Worm (Caenorhabditis elegans) whole organism, L1 larva: Measurements from ENCODE around the gene Y15E3A.5.

Source experiments
- F16B12.6 ChIP-seq: fragments of 150-350 bp; optimal IDR thresholded peaks from 2 replicates; lab custom pipeline; 2014; ENCODE audit warnings: missing biosample characterization, missing genetic modification characterization
- aha-1 ChIP-seq: fragments of 150-350 bp; optimal IDR thresholded peaks from 2 replicates; lab custom pipeline; 2014; ENCODE audit warnings: missing biosample characterization, missing genetic modification characterization
- aly-2 ChIP-seq: fragments of 150-350 bp; optimal IDR thresholded peaks from 2 replicates; lab custom pipeline; 2014; ENCODE audit warnings: missing biosample characterization, missing genetic modification characterization
- blmp-1 ChIP-seq: fragments of 150-350 bp; optimal IDR thresholded peaks from 2 replicates; lab custom pipeline; 2014; ENCODE audit warnings: missing biosample characterization, missing genetic modification characterization
- ceh-63 ChIP-seq: fragments of 200-800 bp; sonication (Bioruptor generic); optimal IDR thresholded peaks from 2 replicates; lab custom pipeline; 2018; ENCODE audit warnings: mild to moderate bottlenecking, missing genetic modification characterization, missing compliant biosample characterization
- dpl-1 ChIP-seq, 3 experiments: fragments of 150-350 bp in 2 of 3; sonication (generic microtip) in 1 of 3; optimal IDR thresholded peaks; 2 replicates each; lab custom pipeline; 2014 to 2017; ENCODE audit warnings: missing biosample characterization in 3 of 3, missing genetic modification characterization in 3 of 3, missing genetic modification reagents in 3 of 3
- dsc-1 ChIP-seq: sonication (generic microtip); optimal IDR thresholded peaks from 2 replicates; lab custom pipeline; 2016; ENCODE audit warnings: mild to moderate bottlenecking, missing genetic modification characterization, missing compliant biosample characterization
- efl-1 ChIP-seq, 4 experiments: fragments of 150-350 bp; optimal IDR thresholded peaks in 3 of 4; peaks in 1 of 4; 1 replicate in 1 of 4; 2 replicates in 3 of 4; lab custom pipeline; 2014; ENCODE audit warnings: missing biosample characterization in 2 of 4, missing genetic modification characterization in 2 of 4, missing genetic modification reagents in 2 of 4
- egl-13 ChIP-seq: sonication (generic microtip); optimal IDR thresholded peaks from 2 replicates; lab custom pipeline; 2016; ENCODE audit warnings: missing genotype, missing genetic modification reagents, missing genetic modification characterization, missing compliant biosample characterization
- elt-2 ChIP-seq: sonication (generic microtip); optimal IDR thresholded peaks from 2 replicates; lab custom pipeline; 2016; ENCODE audit warnings: missing genetic modification characterization, mild to moderate bottlenecking, inconsistent platforms, missing compliant biosample characterization, missing genetic modification reagents
- ets-5 ChIP-seq: fragments of 200-800 bp; sonication (Bioruptor generic); IDR thresholded peaks from 2 replicates; pipeline ENCODE4 v1.3.6; 2022; ENCODE audit warnings: missing genetic modification characterization, missing compliant biosample characterization
- fkh-10 ChIP-seq: sonication (generic microtip); optimal IDR thresholded peaks from 2 replicates; lab custom pipeline; 2017; ENCODE audit warnings: missing biosample characterization, missing genetic modification reagents, missing genetic modification characterization
- fkh-4 ChIP-seq: sonication (generic microtip); optimal IDR thresholded peaks from 2 replicates; lab custom pipeline; 2016; ENCODE audit warnings: missing compliant biosample characterization, missing genetic modification characterization, borderline replicate concordance
- fkh-8 ChIP-seq: sonication (generic microtip); optimal IDR thresholded peaks from 2 replicates; lab custom pipeline; 2016; ENCODE audit warnings: mild to moderate bottlenecking, missing genetic modification characterization, missing compliant biosample characterization
- fos-1 ChIP-seq: fragments of 150-350 bp; optimal IDR thresholded peaks from 2 replicates; lab custom pipeline; 2014; ENCODE audit warnings: missing biosample characterization, missing genetic modification characterization
- grh-1 ChIP-seq: fragments of 200-800 bp; sonication (Bioruptor generic); IDR thresholded peaks from 2 replicates; pipeline ENCODE4 v1.3.6; 2022; ENCODE audit warnings: missing genetic modification reagents, missing genetic modification characterization, missing compliant biosample characterization
- hlh-17 ChIP-seq: fragments of 200-800 bp; sonication (Bioruptor generic); optimal IDR thresholded peaks from 2 replicates; lab custom pipeline; 2018; ENCODE audit warnings: missing genetic modification characterization, mild to moderate bottlenecking, missing compliant biosample characterization, moderate library complexity, borderline replicate concordance
- isw-1 ChIP-seq: fragments of 200-800 bp; sonication (Bioruptor generic); IDR thresholded peaks from 2 replicates; pipeline ENCODE4 v1.3.6; 2022; ENCODE audit warnings: missing genetic modification characterization, missing compliant biosample characterization
- jun-1 ChIP-seq: fragments of 150-350 bp; optimal IDR thresholded peaks from 2 replicates; lab custom pipeline; 2014; ENCODE audit warnings: missing biosample characterization, missing genetic modification reagents, missing genetic modification characterization
- lin-14 ChIP-seq: fragments of 200-800 bp; sonication (Bioruptor generic); optimal IDR thresholded peaks from 2 replicates; lab custom pipeline; 2018; ENCODE audit warnings: mild to moderate bottlenecking, missing genetic modification characterization, moderate library complexity, missing compliant biosample characterization
- lsy-2 ChIP-seq, 2 experiments: fragments of 150-350 bp; optimal IDR thresholded peaks; 2 replicates each; lab custom pipeline; 2014; ENCODE audit warnings: missing biosample characterization in 2 of 2, missing genetic modification characterization in 2 of 2
- mab-9 ChIP-seq: fragments of 200-800 bp; sonication (Bioruptor generic); IDR thresholded peaks from 2 replicates; pipeline ENCODE4 v1.3.6; 2022; ENCODE audit warnings: missing genetic modification reagents, missing genetic modification characterization, missing compliant biosample characterization
- mdl-1 ChIP-seq, 2 experiments: fragments of 150-350 bp; optimal IDR thresholded peaks; 2 replicates each; lab custom pipeline; 2014 to 2017; ENCODE audit warnings: missing biosample characterization in 2 of 2, missing genetic modification characterization in 2 of 2, inconsistent platforms in 1 of 2
- mep-1 ChIP-seq: fragments of 150-350 bp; optimal IDR thresholded peaks from 2 replicates; lab custom pipeline; 2014; ENCODE audit warnings: missing biosample characterization, missing genetic modification characterization
- nhr-11 ChIP-seq: fragments of 150-350 bp; optimal IDR thresholded peaks from 2 replicates; lab custom pipeline; 2014; ENCODE audit warnings: missing biosample characterization, missing genetic modification characterization
- nhr-12 ChIP-seq: sonication (generic microtip); optimal IDR thresholded peaks from 2 replicates; lab custom pipeline; 2017; ENCODE audit warnings: missing biosample characterization, missing genetic modification characterization
- nhr-20 ChIP-seq: sonication (generic microtip); optimal IDR thresholded peaks from 2 replicates; lab custom pipeline; 2016; ENCODE audit warnings: mild to moderate bottlenecking, missing genetic modification characterization, missing compliant biosample characterization
- nhr-237 ChIP-seq: fragments of 150-350 bp; optimal IDR thresholded peaks from 2 replicates; lab custom pipeline; 2014; ENCODE audit warnings: missing biosample characterization, missing genetic modification characterization
- nhr-47 ChIP-seq: sonication (generic microtip); optimal IDR thresholded peaks from 2 replicates; lab custom pipeline; 2016; ENCODE audit warnings: mild to moderate bottlenecking, missing genetic modification characterization, moderate library complexity, missing compliant biosample characterization
- nhr-71 ChIP-seq: sonication (generic microtip); optimal IDR thresholded peaks from 2 replicates; lab custom pipeline; 2016; ENCODE audit warnings: mild to moderate bottlenecking, missing genetic modification characterization, moderate library complexity, missing compliant biosample characterization
- nhr-76 ChIP-seq: sonication (generic microtip); optimal IDR thresholded peaks from 2 replicates; lab custom pipeline; 2017; ENCODE audit warnings: missing biosample characterization, missing genetic modification characterization
- nhr-84 ChIP-seq: sonication (generic microtip); optimal IDR thresholded peaks from 2 replicates; lab custom pipeline; 2017; ENCODE audit warnings: missing biosample characterization, missing genetic modification characterization
- nhr-90 ChIP-seq: sonication (generic microtip); optimal IDR thresholded peaks from 2 replicates; lab custom pipeline; 2016; ENCODE audit warnings: mild to moderate bottlenecking, missing genetic modification characterization, missing compliant biosample characterization; ENCODE audit not compliant: poor library complexity
- pax-3 ChIP-seq: fragments of 200-800 bp; sonication (Bioruptor generic); optimal IDR thresholded peaks from 2 replicates; lab custom pipeline; 2018; ENCODE audit warnings: mild to moderate bottlenecking, missing genetic modification characterization, moderate library complexity, missing compliant biosample characterization
- pqm-1 ChIP-seq: sonication (generic microtip); optimal IDR thresholded peaks from 3 replicates; lab custom pipeline; 2017; ENCODE audit warnings: missing biosample characterization, missing genetic modification characterization
- snpc-4 ChIP-seq: fragments of 150-350 bp; optimal IDR thresholded peaks from 2 replicates; lab custom pipeline; 2014; ENCODE audit warnings: missing biosample characterization, missing genetic modification characterization
- snu-23 ChIP-seq: sonication (generic microtip); optimal IDR thresholded peaks from 2 replicates; lab custom pipeline; 2016; ENCODE audit warnings: missing genetic modification characterization, missing compliant biosample characterization
- swsn-7 ChIP-seq: sonication (generic microtip); optimal IDR thresholded peaks from 2 replicates; lab custom pipeline; 2016; ENCODE audit warnings: missing genetic modification characterization, missing compliant biosample characterization
- tbx-2 ChIP-seq: sonication (generic microtip); optimal IDR thresholded peaks from 2 replicates; lab custom pipeline; 2016; ENCODE audit warnings: missing genetic modification characterization, missing compliant biosample characterization
- tlp-1 ChIP-seq: fragments of 150-350 bp; optimal IDR thresholded peaks from 2 replicates; lab custom pipeline; 2014; ENCODE audit warnings: missing biosample characterization, missing genetic modification characterization
- unc-130 ChIP-seq: fragments of 150-350 bp; optimal IDR thresholded peaks from 2 replicates; lab custom pipeline; 2017; ENCODE audit warnings: missing biosample characterization, missing genetic modification characterization, inconsistent platforms
- unc-86 ChIP-seq: sonication (generic microtip); optimal IDR thresholded peaks from 2 replicates; lab custom pipeline; 2016; ENCODE audit warnings: missing genetic modification characterization, missing compliant biosample characterization
- unc-98 ChIP-seq: fragments of 200-800 bp; sonication (Bioruptor generic); IDR thresholded peaks from 2 replicates; pipeline ENCODE4 v1.3.6; 2022; ENCODE audit warnings: missing genetic modification characterization, missing compliant biosample characterization
- vab-15 ChIP-seq: sonication (generic microtip); optimal IDR thresholded peaks from 2 replicates; lab custom pipeline; 2017; ENCODE audit warnings: missing genotype, mild to moderate bottlenecking, missing genetic modification characterization, missing compliant biosample characterization
- xbp-1 ChIP-seq: sonication (generic microtip); optimal IDR thresholded peaks from 2 replicates; lab custom pipeline; 2016; ENCODE audit warnings: missing genetic modification characterization, missing compliant biosample characterization
- zip-4 ChIP-seq: fragments of 200-800 bp; sonication (Bioruptor generic); optimal IDR thresholded peaks from 2 replicates; lab custom pipeline; 2018; ENCODE audit warnings: mild to moderate bottlenecking, missing genetic modification characterization, moderate library complexity, missing compliant biosample characterization
- ztf-11 ChIP-seq, 2 experiments: sonication (generic microtip); optimal IDR thresholded peaks; 2 replicates each; lab custom pipeline; 2016 to 2017; ENCODE audit warnings: missing genetic modification characterization in 2 of 2, missing biosample characterization in 1 of 2, missing compliant biosample characterization in 1 of 2
- ztf-4 ChIP-seq: fragments of 150-350 bp; optimal IDR thresholded peaks from 2 replicates; lab custom pipeline; 2014; ENCODE audit warnings: missing biosample characterization, missing genetic modification characterization

Gene Y15E3A.5

ce11 chrX:15355603-15356002 is 15.2 kb downstream of the Y15E3A.5 start (continued):
- TF ChIP-seq blmp-1 (tag; lab: Kevin White, UChicago) (no peak), nhr-71 (tag; lab: Kevin White, UChicago) (peak; percentile 63), nhr-76 (no peak), nhr-12 (tag; lab: Kevin White, UChicago) (no peak), ztf-11 (tag; optimal IDR thresholded peaks at IDR 0.05; lab: Kevin White, UChicago) (no peak), jun-1 (tag; lab: Kevin White, UChicago) (no peak), nhr-84 (no peak), grh-1 (no peak), lin-14 (GFP tag; lab: Kevin White, UChicago) (peak; percentile 70), nhr-47 (peak; percentile 57), dsc-1 (tag; lab: Kevin White, UChicago) (peak; percentile 69), unc-86 (tag; lab: Kevin White, UChicago) (peak; percentile 76), snu-23 (GFP tag; lab: Kevin White, UChicago) (peak; percentile 16), isw-1 (GFP tag; lab: Robert Waterston, UW) (no peak), fos-1 (tag; lab: Kevin White, UChicago) (peak; percentile 17), nhr-11 (no peak), efl-1 (optimal IDR thresholded peaks at IDR 0.05; lab: Kevin White, UChicago) (no peak), efl-1 (GFP tag; optimal IDR thresholded peaks at IDR 0.05 in 1 of 2; lab: Kevin White, UChicago) (no peak), fkh-4 (tag; lab: Kevin White, UChicago) (no peak), ceh-63 (GFP tag; lab: Kevin White, UChicago) (no peak), zip-4 (no peak), pax-3 (tag; lab: Kevin White, UChicago) (no peak), swsn-7 (tag; lab: Kevin White, UChicago) (no peak), unc-98 (no peak), fkh-10 (GFP tag; lab: Kevin White, UChicago) (peak; percentile 33), elt-2 (tag; lab: Kevin White, UChicago) (no peak), ztf-4 (tag; lab: Kevin White, UChicago) (no peak), aha-1 (no peak), lsy-2 (tag; optimal IDR thresholded peaks at IDR 0.05; lab: Kevin White, UChicago) (peak; percentile 17 to 28), ets-5 (no peak), aly-2 (tag; lab: Kevin White, UChicago) (no peak), fkh-8 (tag; lab: Kevin White, UChicago) (peak; percentile 64), dpl-1 (GFP tag; optimal IDR thresholded peaks at IDR 0.05; lab: Kevin White, UChicago) (no peak), nhr-90 (tag; lab: Kevin White, UChicago) (no peak), xbp-1 (tag; lab: Kevin White, UChicago) (no peak), vab-15 (no peak)

- no peak for TF ChIP-seq unc-130 (tag; lab: Kevin White, UChicago)
- peak; percentile 91 for TF ChIP-seq snpc-4
- TF ChIP-seq efl-1 (optimal IDR thresholded peaks at IDR 0.05; lab: Kevin White, UChicago) = no peak
- TF ChIP-seq efl-1 (GFP tag; optimal IDR thresholded peaks at IDR 0.05 in 1 of 2; lab: Kevin White, UChicago) = peak in 1 of 2 experiments; percentile 91
These were observed 22.0 kb downstream of the Y15E3A.5 start for ce11 chrX:15362152-15362922.

- TF ChIP-seq mab-9 (GFP tag; lab: Robert Waterston, UW) (no peak), nhr-237 (tag; lab: Kevin White, UChicago) (peak; percentile 8), swsn-7 (tag; lab: Kevin White, UChicago) (peak; percentile 66), fkh-4 (tag; lab: Kevin White, UChicago) (no peak), hlh-17 (GFP tag; lab: Kevin White, UChicago) (no peak), egl-13 (tag; lab: Kevin White, UChicago) (no peak), nhr-76 (no peak), snpc-4 (peak; percentile 59), tlp-1 (tag; lab: Kevin White, UChicago) (no peak), isw-1 (GFP tag; lab: Robert Waterston, UW) (peak; percentile 32), tbx-2 (tag; lab: Kevin White, UChicago) (peak; percentile 78), lin-14 (GFP tag; lab: Kevin White, UChicago) (peak; percentile 96), F16B12.6 (peak; percentile 74), dsc-1 (tag; lab: Kevin White, UChicago) (peak; percentile 50), mdl-1 (tag; optimal IDR thresholded peaks at IDR 0.05; lab: Kevin White, UChicago) (peak in 1 of 2 experiments; percentile 95), nhr-20 (tag; lab: Kevin White, UChicago) (peak; percentile 85), pqm-1 (tag; lab: Kevin White, UChicago) (no peak), blmp-1 (tag; lab: Kevin White, UChicago) (peak; percentile 46), mep-1 (peak; percentile 84)
These were observed 24.9 kb downstream of the Y15E3A.5 start for ce11 chrX:15365235-15365634.
